Worm (Caenorhabditis elegans) whole organism, L2 larva: ENCODE results near the gene srw-54.

Experiments
- R02D3.7 ChIP-seq: fragments of 150-350 bp; optimal IDR thresholded peaks from 2 replicates; lab custom pipeline; 2014; ENCODE audit warnings: missing biosample characterization, missing genetic modification characterization
- blmp-1 ChIP-seq: sonication (generic microtip); optimal IDR thresholded peaks from 2 replicates; lab custom pipeline; 2017; ENCODE audit warnings: missing genetic modification characterization, mild to moderate bottlenecking, missing compliant biosample characterization, antibody characterized with exemption, moderate library complexity; ENCODE audit not compliant: insufficient read depth
- ceh-82 ChIP-seq: fragments of 150-350 bp; optimal IDR thresholded peaks from 2 replicates; lab custom pipeline; 2014; ENCODE audit warnings: missing biosample characterization, missing genetic modification characterization
- lin-13 ChIP-seq: fragments of 150-350 bp; optimal IDR thresholded peaks from 2 replicates; lab custom pipeline; 2014; ENCODE audit warnings: missing biosample characterization, missing genetic modification reagents, missing genetic modification characterization
- lin-39 ChIP-seq: fragments of 150-350 bp; optimal IDR thresholded peaks from 2 replicates; lab custom pipeline; 2014; ENCODE audit warnings: missing biosample characterization, missing genetic modification reagents, missing genetic modification characterization
- nhr-12 ChIP-seq: fragments of 150-350 bp; optimal IDR thresholded peaks from 2 replicates; lab custom pipeline; 2014; ENCODE audit warnings: missing biosample characterization, missing genetic modification characterization
- nhr-23 ChIP-seq: fragments of 150-350 bp; optimal IDR thresholded peaks from 2 replicates; lab custom pipeline; 2014; ENCODE audit warnings: missing biosample characterization, missing genetic modification reagents, missing genetic modification characterization
- nhr-25 ChIP-seq: fragments of 150-350 bp; sonication (generic microtip); optimal IDR thresholded peaks from 3 replicates; lab custom pipeline; 2014; ENCODE audit warnings: missing biosample characterization, missing genetic modification characterization
- unc-55 ChIP-seq: fragments of 150-350 bp; sonication (generic microtip); optimal IDR thresholded peaks from 3 replicates; lab custom pipeline; 2014; ENCODE audit warnings: missing biosample characterization, missing genetic modification reagents, missing genetic modification characterization

DNA sequence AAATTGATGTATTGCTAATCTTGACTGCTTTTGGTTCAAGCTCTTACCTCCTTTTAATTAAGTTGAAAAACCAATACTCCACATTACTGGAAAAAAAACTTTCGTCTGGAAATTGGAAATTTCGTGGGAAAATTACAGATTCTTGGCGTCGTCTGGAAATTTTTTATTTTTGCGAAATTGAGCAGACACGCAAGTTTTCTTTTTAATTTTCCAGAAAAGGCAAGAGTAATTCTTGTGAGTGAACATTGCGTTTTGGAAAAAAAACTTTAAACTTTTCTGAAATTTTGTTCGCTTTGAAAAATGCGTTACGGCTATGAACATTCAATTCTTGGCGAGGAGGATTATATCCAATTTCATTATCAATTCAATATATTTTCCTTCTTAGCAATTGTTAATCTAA, 45.5 kb upstream of the srw-54 start, which contains the start of gene sru-45:
- no peak for TF ChIP-seq nhr-25
- TF ChIP-seq R02D3.7: no peak
- no peak for TF ChIP-seq blmp-1 (tag; lab: Kevin White, UChicago)
- TF ChIP-seq lin-39 (tag; lab: Kevin White, UChicago): no peak
- TF ChIP-seq ceh-82 (tag; lab: Kevin White, UChicago): no peak
- TF ChIP-seq nhr-12 (tag; lab: Kevin White, UChicago): no peak
- TF ChIP-seq unc-55 (GFP tag; lab: Kevin White, UChicago): no peak
- no peak for TF ChIP-seq nhr-23 (tag; lab: Kevin White, UChicago)
- TF ChIP-seq lin-13: no peak
